Fruit fly (Drosophila melanogaster) S2 (cell line): ENCODE data around the gene CG34124.

Experiments used
- CG8478 ChIP-seq: fragments of >200 bp; optimal IDR thresholded peaks from 2 replicates; lab custom pipeline; 2018
- CTCF ChIP-seq, 2 experiments: fragments of >200 bp; optimal IDR thresholded peaks; 2 replicates each; lab custom pipeline; 2018

The CG34124 gene

DNA sequence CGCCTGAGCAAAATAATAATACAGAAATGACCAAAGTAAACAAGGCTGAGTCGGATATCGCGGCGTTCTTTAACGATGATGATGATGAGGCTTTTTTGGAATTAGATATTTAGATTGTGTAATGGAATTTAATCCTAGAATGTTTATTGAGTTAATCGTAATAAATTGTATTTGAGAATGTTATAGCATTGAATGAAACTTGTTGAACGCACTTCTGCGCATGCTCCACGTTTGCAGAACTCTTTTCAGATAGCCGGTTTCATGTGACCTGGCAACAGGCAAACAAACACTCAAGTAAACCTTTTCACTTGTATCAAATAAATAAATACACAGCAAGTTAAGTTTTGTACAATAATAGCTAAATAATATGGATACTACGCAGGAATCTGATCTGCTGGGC is at the start of gene CG34124:
Gene CG34124 (plus strand): TSS at position 301 of the 400 bp plus-strand sequence.
- TF ChIP-seq CG8478 (lab: Kevin White, UChicago) (no peak), CTCF (optimal IDR thresholded peaks at IDR 0.05; lab: Kevin White, UChicago) (no peak)

DNA sequence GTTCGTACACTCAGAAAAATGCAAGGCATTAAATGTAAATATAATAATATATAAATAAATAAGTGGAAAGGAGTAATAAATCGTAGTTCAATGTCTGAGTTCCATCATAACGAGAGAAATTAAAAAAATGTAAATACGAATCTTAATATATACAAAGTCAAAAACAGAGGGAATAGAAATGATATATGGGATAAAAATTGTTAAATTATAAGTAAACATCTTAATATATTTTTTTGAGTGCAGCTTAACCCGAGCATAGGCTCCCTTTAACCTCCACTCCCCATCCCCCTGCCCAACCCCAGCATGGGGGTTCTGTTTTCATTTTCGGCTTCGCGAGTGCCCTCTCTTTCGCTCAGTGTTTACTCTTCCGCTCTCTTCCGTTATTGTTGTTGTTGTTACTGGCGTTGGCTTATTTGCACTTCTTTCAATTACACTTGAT is 42.5 kb upstream of the CG34124 start:
- TF ChIP-seq CTCF (optimal IDR thresholded peaks at IDR 0.05; lab: Kevin White, UChicago) (no peak), CG8478 (lab: Kevin White, UChicago) (no peak)

DNA sequence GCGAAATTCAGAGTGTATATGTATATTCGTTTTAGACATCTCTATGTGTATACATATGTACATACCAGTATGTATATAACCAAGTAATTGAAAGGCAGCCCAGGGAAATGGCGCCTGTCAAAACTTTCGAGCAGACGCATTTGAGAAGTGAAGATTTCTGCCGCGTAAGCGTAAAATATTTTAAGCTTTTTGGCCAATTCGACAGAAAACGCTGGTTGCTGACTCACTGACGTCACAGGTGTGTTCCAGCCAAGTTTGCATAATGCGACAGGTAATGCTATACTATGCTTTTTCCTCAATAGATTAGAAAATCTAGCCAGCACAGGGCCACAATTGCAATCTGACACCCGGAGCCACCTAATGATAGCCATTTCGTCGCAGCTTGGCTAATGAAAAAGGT is 41.5 kb upstream of the CG34124 start:
- TF ChIP-seq CTCF (optimal IDR thresholded peaks at IDR 0.05; lab: Kevin White, UChicago): no peak
- TF ChIP-seq CG8478 (lab: Kevin White, UChicago): no peak

DNA sequence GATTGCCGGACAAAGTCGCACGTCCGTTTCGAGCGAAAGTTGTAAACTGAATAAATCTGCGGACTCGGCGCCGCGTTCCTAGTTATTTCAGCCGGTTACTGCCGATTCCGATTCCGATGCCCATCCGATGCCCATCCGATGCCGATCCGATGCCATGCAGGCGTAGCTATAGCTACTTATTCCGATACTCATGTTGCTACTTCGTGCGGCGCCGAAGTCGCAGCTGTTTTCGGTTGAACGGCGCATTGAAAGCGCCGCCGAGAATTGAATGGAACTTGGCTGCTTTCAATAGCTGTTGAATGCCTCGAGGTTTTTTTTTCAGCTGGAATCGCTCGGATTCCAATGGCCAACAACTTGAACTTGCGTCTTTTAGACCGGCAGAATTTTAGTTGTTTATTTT is 29.9 kb upstream of the CG34124 start:
- TF ChIP-seq CTCF (optimal IDR thresholded peaks at IDR 0.05; lab: Kevin White, UChicago): no peak
- no peak for TF ChIP-seq CG8478 (lab: Kevin White, UChicago)

DNA sequence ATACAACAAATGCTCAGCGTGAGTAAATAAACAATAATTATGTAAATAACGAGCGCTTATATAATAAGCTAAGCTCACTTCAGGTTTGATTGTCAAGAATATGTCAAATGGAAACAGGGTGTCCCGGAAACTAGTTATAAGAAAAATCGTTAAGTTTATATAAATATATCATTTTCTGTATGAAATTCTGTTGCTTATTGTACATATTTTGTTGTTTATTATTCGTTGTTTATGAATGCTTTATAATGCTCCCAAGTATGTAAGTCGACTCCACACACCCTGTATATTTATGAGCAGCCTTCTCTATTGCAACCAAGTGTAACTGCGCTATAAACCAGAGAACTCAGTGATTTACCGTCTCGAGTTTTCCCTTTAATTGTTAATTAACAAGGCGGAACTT is 27.7 kb upstream of the CG34124 start:
- no peak for TF ChIP-seq CTCF (optimal IDR thresholded peaks at IDR 0.05; lab: Kevin White, UChicago)
- TF ChIP-seq CG8478 (lab: Kevin White, UChicago): no peak

DNA sequence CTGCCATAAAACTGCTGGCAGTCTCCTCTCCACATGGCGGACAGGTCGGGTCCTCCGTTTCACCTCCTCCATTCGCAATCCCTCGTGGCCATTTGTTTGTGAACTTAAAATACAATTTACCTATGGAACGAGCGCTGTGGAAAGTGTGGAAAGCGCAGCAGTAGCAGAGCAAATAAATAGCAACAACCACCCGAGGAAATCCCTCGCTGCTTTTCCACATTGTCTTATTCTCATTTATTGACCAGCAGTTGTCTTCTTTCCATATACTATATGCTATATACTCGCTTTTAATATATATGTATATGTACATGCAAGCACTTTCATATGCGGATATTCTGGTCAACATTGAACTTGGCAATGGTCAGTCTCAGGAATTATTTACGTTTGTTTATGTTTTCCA is 25.9 kb upstream of the CG34124 start, which contains the start of gene hoe1:
Gene hoe1 (minus strand): TSS at position 101 of the 400 bp plus-strand sequence.
- TF ChIP-seq CG8478 (lab: Kevin White, UChicago) (no peak), CTCF (optimal IDR thresholded peaks at IDR 0.05; lab: Kevin White, UChicago) (no peak)

DNA sequence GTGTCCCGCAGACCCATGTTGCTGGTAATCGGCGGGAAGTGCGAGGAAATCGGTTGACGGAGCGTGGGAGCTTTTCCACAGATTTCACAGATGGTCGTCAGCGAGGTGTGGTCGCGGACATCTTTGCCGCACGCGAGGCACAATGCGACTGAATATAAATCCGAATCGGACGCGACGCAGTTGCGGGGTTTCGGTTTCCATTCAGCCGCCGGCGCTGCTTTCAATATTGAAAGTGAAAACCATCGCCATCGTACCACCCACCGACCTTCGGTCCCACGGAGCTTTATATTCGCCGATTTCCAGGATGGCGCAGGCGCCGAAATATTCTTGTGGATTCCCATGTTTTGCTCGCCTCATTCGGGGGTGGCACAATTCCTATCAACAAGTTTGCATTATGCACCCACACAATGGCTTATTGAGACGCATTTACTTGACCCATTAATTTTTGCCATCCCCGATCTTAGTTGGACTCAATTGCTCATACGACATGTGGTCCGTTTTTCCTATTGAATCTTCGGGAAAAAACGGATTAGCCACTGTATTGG is 21.8 kb upstream of the CG34124 start, which contains the start of gene hoe2:
Gene hoe2 (minus strand): TSS at position 126 of the 545 bp plus-strand sequence.
- TF ChIP-seq CTCF (optimal IDR thresholded peaks at IDR 0.05; lab: Kevin White, UChicago) (no peak), CG8478 (lab: Kevin White, UChicago) (no peak)

DNA sequence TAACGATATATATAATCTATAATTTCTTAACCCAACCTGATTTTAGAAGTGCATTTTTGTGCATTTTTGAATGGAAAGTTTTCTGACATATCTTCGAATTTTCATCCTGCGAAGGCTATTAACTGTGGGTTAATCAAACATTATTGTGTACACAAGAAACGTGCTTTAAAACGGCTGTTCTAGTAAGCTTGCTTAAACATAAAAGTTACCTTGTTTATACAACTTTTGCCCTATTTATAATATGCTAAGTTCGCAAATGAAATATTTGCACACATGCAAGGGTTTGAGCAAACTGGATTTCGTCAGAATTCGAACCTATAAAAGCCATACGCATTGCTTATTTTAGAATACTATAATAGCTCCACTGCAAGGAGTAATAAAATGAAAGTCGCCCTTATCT is 21.2 kb upstream of the CG34124 start, which contains the start of gene Sgs1:
Gene Sgs1 (plus strand): TSS at position 350 of the 400 bp plus-strand sequence.
- TF ChIP-seq CTCF (optimal IDR thresholded peaks at IDR 0.05; lab: Kevin White, UChicago) (no peak), CG8478 (lab: Kevin White, UChicago) (no peak)

DNA sequence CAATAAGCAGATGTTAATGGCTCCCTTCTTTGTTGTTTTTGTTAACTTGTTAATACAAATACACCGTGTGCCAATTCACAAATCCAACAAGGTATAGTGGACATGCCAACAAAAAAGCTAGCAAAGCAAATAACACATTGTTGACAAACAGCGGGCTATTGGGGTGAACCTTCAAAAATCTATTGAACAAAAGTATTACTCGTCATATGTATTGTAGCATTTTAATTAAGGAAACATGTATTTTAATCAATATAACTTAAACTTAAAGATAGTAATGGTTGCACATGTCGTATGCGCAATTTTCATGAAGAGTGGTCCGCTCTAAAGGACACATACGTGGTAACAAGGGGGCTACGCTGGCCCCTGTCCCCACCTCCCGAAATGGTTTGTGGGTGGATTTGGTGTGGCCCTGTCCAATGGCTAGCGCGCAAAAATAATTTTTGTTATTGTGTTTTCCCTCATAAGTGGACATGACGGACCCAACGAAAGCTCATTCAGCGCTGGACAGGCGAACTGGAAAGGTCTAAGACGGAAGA is 15.9 kb upstream of the CG34124 start, which contains the start of gene synr:
Gene synr (plus strand): TSS at position 486 of the 536 bp plus-strand sequence.
- TF ChIP-seq CTCF (optimal IDR thresholded peaks at IDR 0.05; lab: Kevin White, UChicago) (no peak), CG8478 (lab: Kevin White, UChicago) (no peak)

DNA sequence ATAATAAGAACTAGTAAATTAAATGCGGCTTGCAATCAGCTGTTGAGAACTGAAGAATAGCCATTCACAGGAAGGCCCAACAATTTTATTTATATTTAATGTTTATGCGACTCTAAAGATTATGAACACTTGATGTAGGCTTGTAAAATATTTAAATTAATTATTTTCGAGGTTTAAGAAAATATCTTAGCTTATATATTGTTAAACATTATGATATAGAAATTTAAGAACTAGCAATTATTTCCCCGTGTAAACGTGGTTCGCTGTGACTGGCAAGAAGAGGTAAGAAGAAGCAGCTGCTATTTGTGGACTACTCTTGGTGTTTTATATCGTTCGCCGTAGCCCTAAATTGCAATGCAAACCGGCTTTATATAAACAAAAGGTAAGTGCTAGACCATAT is 12.9 kb upstream of the CG34124 start, which contains the start of the genes mRpL24 and betaggt-I:
Gene mRpL24 (minus strand): TSS at position 62 of the 400 bp plus-strand sequence.
Gene betaggt-I (plus strand): TSS at position 280 of the 400 bp plus-strand sequence.
- no peak for TF ChIP-seq CTCF (optimal IDR thresholded peaks at IDR 0.05; lab: Kevin White, UChicago)
- TF ChIP-seq CG8478 (lab: Kevin White, UChicago): no peak

DNA sequence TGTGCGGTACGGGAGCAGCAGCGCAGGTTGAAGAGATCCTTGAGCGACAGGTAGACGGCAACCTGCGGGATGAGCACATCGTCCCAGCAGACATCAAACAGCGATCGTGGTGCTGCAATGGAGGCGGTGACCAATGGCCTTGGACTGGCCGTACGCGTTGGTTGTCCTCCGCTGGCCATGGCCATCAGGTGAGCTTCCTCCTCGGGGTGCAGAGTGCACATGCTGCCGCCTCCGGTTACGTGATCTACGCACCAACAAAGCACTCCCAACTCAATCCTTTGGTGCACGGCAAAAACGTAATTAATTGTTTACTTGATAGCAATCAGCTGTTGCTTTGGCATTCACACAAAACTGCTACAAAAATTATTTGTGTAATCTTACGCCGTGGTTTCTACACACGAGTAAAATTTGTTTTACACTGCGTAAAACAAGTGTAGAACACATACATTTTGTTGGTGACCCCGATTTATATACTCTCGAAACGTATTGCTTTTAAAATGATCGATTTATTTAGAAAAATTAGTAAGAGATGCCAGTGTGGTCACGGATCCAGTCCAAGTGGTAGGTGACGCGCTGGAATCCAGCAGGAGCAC is 8.7 kb upstream of the CG34124 start, which contains the start of gene jet:
Gene jet (minus strand): TSS at position 332 of the 593 bp plus-strand sequence.
- peak in 1 of 2 experiments; percentile 41 for TF ChIP-seq CTCF (optimal IDR thresholded peaks at IDR 0.05; lab: Kevin White, UChicago)
- no peak for TF ChIP-seq CG8478 (lab: Kevin White, UChicago)

DNA sequence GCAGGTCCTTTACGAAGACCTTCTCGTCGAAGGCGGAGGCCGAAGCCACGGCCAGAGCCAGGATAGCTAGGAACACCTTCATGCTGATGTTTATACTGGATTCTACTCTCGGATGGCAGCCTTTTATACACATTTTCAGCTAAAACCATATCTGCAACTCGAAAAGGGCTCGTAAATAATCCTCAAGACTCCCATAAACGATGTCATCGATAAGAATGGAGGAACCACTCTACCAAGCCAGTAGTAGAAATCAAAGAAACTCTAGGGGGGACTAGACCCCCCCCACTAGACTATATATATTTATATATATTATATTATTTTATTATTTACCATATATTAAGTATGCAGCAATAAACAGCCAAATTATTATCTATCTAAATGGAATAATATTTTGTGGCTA is 7.5 kb upstream of the CG34124 start, which contains the start of gene Jon25Biii:
Gene Jon25Biii (minus strand): TSS at position 101 of the 400 bp plus-strand sequence.
- TF ChIP-seq CG8478 (lab: Kevin White, UChicago) (no peak), CTCF (optimal IDR thresholded peaks at IDR 0.05; lab: Kevin White, UChicago) (no peak)

DNA sequence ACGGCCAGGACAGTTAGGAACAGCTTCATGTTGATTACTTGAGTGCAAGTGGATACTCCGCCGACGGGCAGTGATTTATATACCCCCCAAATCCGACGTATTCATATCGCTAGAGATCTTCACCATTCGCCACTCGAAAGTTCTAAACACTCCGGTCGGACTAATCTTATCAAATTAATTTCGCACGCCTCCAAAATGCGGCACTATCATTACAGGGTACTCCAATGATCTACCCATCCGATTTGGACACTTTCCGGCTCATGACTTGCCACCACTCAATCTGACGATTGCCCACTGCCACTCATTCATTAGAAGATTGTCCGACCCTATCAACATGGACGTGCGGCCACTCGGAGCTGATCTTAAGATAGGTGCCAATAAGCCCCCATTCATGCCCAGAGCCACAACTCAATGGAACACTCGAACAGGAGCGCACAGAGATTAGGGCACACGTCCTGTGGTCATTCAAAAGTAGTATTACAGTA is 5.1 kb upstream of the CG34124 start, which contains the start of gene Jon25Bii:
Gene Jon25Bii (minus strand): TSS at position 51 of the 485 bp plus-strand sequence.
- TF ChIP-seq CG8478 (lab: Kevin White, UChicago) (no peak), CTCF (optimal IDR thresholded peaks at IDR 0.05; lab: Kevin White, UChicago) (no peak)

DNA sequence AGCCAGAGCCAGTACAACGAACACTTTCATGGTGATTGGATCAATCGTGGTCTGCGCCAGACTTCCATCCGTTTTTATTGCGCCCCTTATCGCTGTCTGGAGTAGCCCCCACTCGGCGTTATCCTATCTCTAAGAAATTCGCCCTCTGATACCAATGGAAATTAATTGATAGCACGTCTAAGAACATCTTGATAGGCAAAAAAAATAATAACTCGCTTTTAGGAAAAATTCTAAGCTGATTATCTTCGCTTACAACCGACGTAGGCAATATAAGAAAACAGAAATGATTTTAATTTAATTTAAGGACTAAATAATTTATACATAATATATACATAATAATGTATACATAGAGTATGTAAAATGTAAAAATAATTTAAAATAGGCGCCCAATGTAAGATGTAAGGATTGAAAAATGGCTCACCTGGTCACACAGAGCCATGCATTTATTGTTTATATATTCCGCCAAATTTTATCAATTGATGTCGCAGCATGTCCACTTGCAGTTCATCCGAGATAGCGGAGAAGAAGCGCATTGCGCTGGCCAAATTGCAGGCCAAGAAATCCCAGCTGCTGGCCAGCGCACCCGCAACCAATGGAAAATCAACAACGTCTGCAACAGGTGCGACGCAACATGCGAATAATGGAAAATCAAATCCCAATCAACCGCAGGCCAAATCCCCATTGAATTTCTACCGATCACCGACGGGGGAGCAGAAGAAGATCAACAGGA is 3.0 kb upstream of the CG34124 start, which contains the start of the genes Jon25Bi and Marcal1:
Gene Jon25Bi (minus strand): TSS at position 51 of the 730 bp plus-strand sequence.
Gene Marcal1 (plus strand): TSS at position 416 of the 730 bp plus-strand sequence.
- TF ChIP-seq CG8478 (lab: Kevin White, UChicago) (no peak), CTCF (optimal IDR thresholded peaks at IDR 0.05; lab: Kevin White, UChicago) (no peak)
